Worm (Caenorhabditis elegans): ENCODE data around the gene F36H9.4.

Gene F36H9.4

ce11 chrV:1760682-1761081 lies 18.4 kb downstream of the F36H9.4 start, which contains the start of gene clec-205:
Gene clec-205, plus strand, starts transcription at chrV:1760893.
- TF ChIP-seq mcd-1 (GFP tag; IDR thresholded peaks at IDR 0.05) (no peak), F33H1.4 (GFP tag; IDR thresholded peaks at IDR 0.05) (no peak), ceh-27 (GFP tag; optimal IDR thresholded peaks at IDR 0.05) (no peak), ztf-26 (tag; optimal IDR thresholded peaks at IDR 0.05) (no peak), nhr-80 (tag; optimal IDR thresholded peaks at IDR 0.05) (peak; percentile 46), hmg-1.2 (GFP tag; IDR thresholded peaks at IDR 0.05) (no peak), ztf-28 (GFP tag; IDR thresholded peaks at IDR 0.05) (no peak), cebp-2 (GFP tag; IDR thresholded peaks at IDR 0.05) (no peak), egl-18 (GFP tag; IDR thresholded peaks at IDR 0.05) (no peak)

- TF ChIP-seq nhr-120 (GFP tag; IDR thresholded peaks at IDR 0.05) = no peak
- TF ChIP-seq ceh-91 (GFP tag; IDR thresholded peaks at IDR 0.05) = no peak
- peak; percentile 0 for TF ChIP-seq nhr-80 (tag; optimal IDR thresholded peaks at IDR 0.05)
Observed at ce11 chrV:1756856-1757255, 22.2 kb downstream of the F36H9.4 start, which contains the start of gene clec-204. Gene clec-204, plus strand, starts transcription at chrV:1757156.

- TF ChIP-seq ztf-25 (GFP tag; IDR thresholded peaks at IDR 0.05) (no peak), nhr-80 (tag; optimal IDR thresholded peaks at IDR 0.05) (peak; percentile 32)
Observed at ce11 chrV:1756099-1756498, 22.9 kb downstream of the F36H9.4 start.

ce11 chrV:1755589-1755988 lies 23.4 kb downstream of the F36H9.4 start, which contains the start of gene ZK697.14:
Gene ZK697.14, minus strand, starts transcription at chrV:1755689.
- TF ChIP-seq B0261.1 (tag; optimal IDR thresholded peaks at IDR 0.05) = no peak
- TF ChIP-seq nfya-1 (tag; optimal IDR thresholded peaks at IDR 0.05; ENCODE audit: borderline replicate concordance, insufficient read depth) = no peak
- TF ChIP-seq D2030.7 (GFP tag; IDR thresholded peaks at IDR 0.05) = no peak
- no peak for TF ChIP-seq Y67H2A.10 (GFP tag; conservative IDR thresholded peaks at IDR 0.05)
- no peak for TF ChIP-seq ztf-22 (GFP tag; optimal IDR thresholded peaks at IDR 0.05)
- no peak for TF ChIP-seq attf-3 (GFP tag; conservative IDR thresholded peaks at IDR 0.05)
- TF ChIP-seq ZK185.1 (tag; optimal IDR thresholded peaks at IDR 0.05; ENCODE audit: poor library complexity, severe bottlenecking) = no peak
- no peak for TF ChIP-seq B0336.3 (GFP tag; IDR thresholded peaks at IDR 0.05)
- no peak for TF ChIP-seq ceh-79 (tag; optimal IDR thresholded peaks at IDR 0.05)
- TF ChIP-seq lin-26 (GFP tag; IDR thresholded peaks at IDR 0.05) = no peak
- TF ChIP-seq hmg-20 (GFP tag; IDR thresholded peaks at IDR 0.05) = no peak

ce11 chrV:1752496-1752895 lies 26.5 kb downstream of the F36H9.4 start, which contains the start of gene ZK697.1:
Gene ZK697.1, plus strand, starts transcription at chrV:1752796.
- TF ChIP-seq let-607 (tag; optimal IDR thresholded peaks at IDR 0.05) (no peak), mes-4 (tag; optimal IDR thresholded peaks at IDR 0.05) (no peak), ztf-22 (GFP tag; optimal IDR thresholded peaks at IDR 0.05) (no peak), madf-6 (GFP tag; IDR thresholded peaks at IDR 0.05) (no peak), athp-1 (tag; optimal IDR thresholded peaks at IDR 0.05) (no peak), ama-1 (optimal IDR thresholded peaks at IDR 0.05) (no peak), ama-1 (GFP tag; optimal IDR thresholded peaks at IDR 0.05) (no peak), zfh-2 (GFP tag; conservative IDR thresholded peaks at IDR 0.05) (no peak), ceh-58 (GFP tag; IDR thresholded peaks at IDR 0.05) (no peak), hrde-1 (tag; optimal IDR thresholded peaks at IDR 0.05; ENCODE audit: borderline replicate concordance) (no peak)

Data from whole organism, young adult.